Fruit fly (Drosophila melanogaster): Measurements from ENCODE around the gene CG12983.

CG12983 gene

DNA sequence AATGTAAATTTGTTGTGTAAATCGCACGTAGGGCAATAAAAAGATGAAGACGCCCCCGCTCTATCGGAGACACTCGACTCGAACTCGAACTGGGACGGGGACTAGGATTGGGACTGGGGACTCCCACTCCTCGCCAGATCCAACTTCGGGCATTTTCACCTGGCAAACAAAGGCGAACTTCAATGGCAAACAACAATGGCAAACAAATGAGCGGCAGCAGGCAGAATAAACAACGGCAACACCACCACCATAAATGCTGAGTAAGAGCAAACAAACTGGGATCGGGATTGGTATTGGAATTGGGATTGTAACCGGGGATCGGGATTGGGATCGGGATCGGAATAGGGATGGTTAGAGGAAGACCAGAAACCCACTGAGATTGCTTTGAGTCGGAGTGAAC is 22.4 kb downstream of the CG12983 start (continued):
- TF ChIP-seq Adf1 (GFP tag; IDR thresholded peaks at IDR 0.05) (no peak), CG31441 (GFP tag; IDR thresholded peaks at IDR 0.05) (no peak; the same call in 1 of the 2 replicates), Aef1 (GFP tag; IDR thresholded peaks at IDR 0.05) (no peak), Med (GFP tag) (no peak), Sox100B (GFP tag; optimal IDR thresholded peaks at IDR 0.05) (peak; percentile 39), CG3847 (GFP tag; IDR thresholded peaks at IDR 0.05) (no peak), CG11093 (GFP tag; IDR thresholded peaks at IDR 0.05) (no peak), CG3163 (GFP tag; optimal IDR thresholded peaks at IDR 0.05) (peak; percentile 17), gcm2 (GFP tag; optimal IDR thresholded peaks at IDR 0.05) (no peak), onecut (GFP tag; IDR thresholded peaks at IDR 0.05) (peak; percentile 35; the same call in 1 of the 2 replicates), BEAF-32 (GFP tag; optimal IDR thresholded peaks at IDR 0.05) (no peak), HLH3B (GFP tag; IDR thresholded peaks at IDR 0.05) (peak; percentile 29; the same call in 1 of the 2 replicates), CG18619 (GFP tag; optimal IDR thresholded peaks at IDR 0.05) (peak; percentile 4), sr (GFP tag; IDR thresholded peaks at IDR 0.05) (0 out of 3 replicates have a peak, but pooled peaks have one; percentile 30), CG4328 (GFP tag; optimal IDR thresholded peaks at IDR 0.05) (peak; percentile 41), cg (GFP tag; optimal IDR thresholded peaks at IDR 0.05) (no peak), CG15514 (GFP tag; optimal IDR thresholded peaks at IDR 0.05) (no peak), Sox102F (GFP tag; optimal IDR thresholded peaks at IDR 0.05) (no peak), CG12104 (GFP tag; optimal IDR thresholded peaks at IDR 0.05) (no peak), Lim3 (GFP tag; IDR thresholded peaks at IDR 0.05) (no peak), exex (tag; optimal IDR thresholded peaks at IDR 0.05) (no peak), lilli (GFP tag; optimal IDR thresholded peaks at IDR 0.05) (no peak), gcm (GFP tag; optimal IDR thresholded peaks at IDR 0.05) (peak; percentile 44), Dip3 (GFP tag; optimal IDR thresholded peaks at IDR 0.05) (no peak), CG13775 (GFP tag; optimal IDR thresholded peaks at IDR 0.05) (no peak), CG9437 (GFP tag; optimal IDR thresholded peaks at IDR 0.05) (no peak), disco-r (GFP tag; optimal IDR thresholded peaks at IDR 0.05) (no peak), Deaf1 (tag; optimal IDR thresholded peaks at IDR 0.05) (no peak), H2.0 (GFP tag; IDR thresholded peaks at IDR 0.05) (no peak), stwl (tag; optimal IDR thresholded peaks at IDR 0.05) (no peak), CG14965 (GFP tag; optimal IDR thresholded peaks at IDR 0.05; ENCODE audit: borderline replicate concordance) (peak; percentile 32), dysf (GFP tag; IDR thresholded peaks at IDR 0.05) (no peak), Hsf (GFP tag; optimal IDR thresholded peaks at IDR 0.05) (no peak), CG10209 (GFP tag; optimal IDR thresholded peaks at IDR 0.05) (peak; percentile 60), ranshi (GFP tag; IDR thresholded peaks at IDR 0.05) (no peak), CG1602 (GFP tag; optimal IDR thresholded peaks at IDR 0.05) (no peak), Antp (GFP tag; optimal IDR thresholded peaks at IDR 0.05) (no peak), CG10654 (GFP tag; optimal IDR thresholded peaks at IDR 0.05) (peak; percentile 15), CG8765 (GFP tag; IDR thresholded peaks at IDR 0.05) (no peak), CG4617 (GFP tag; optimal IDR thresholded peaks at IDR 0.05; ENCODE audit: borderline replicate concordance) (no peak), CG9609 (GFP tag; optimal IDR thresholded peaks at IDR 0.05) (peak; percentile 12), B-H2 (GFP tag; optimal IDR thresholded peaks at IDR 0.05) (no peak), Ets65A (GFP tag) (no peak), CG12942 (GFP tag; optimal IDR thresholded peaks at IDR 0.05) (peak; percentile 32), ab (GFP tag; optimal IDR thresholded peaks at IDR 0.05) (no peak), lbe (GFP tag; optimal IDR thresholded peaks at IDR 0.05) (no peak), lov (optimal IDR thresholded peaks at IDR 0.05) (no peak), lov (GFP tag; IDR thresholded peaks at IDR 0.05) (peak; percentile 71; the same call in 2 of the 3 replicates), CG8478 (optimal IDR thresholded peaks at IDR 0.05) (no peak), sima (GFP tag; optimal IDR thresholded peaks at IDR 0.05) (no peak), pita (GFP tag; optimal IDR thresholded peaks at IDR 0.05) (no peak), repo (GFP tag; optimal IDR thresholded peaks at IDR 0.05) (peak; percentile 5), pzg (GFP tag; optimal IDR thresholded peaks at IDR 0.05) (no peak)
